Fruit fly (Drosophila melanogaster) whole organism, wandering third instar larva: ENCODE data around the gene CG11360.

Source experiments
- Abd-B ChIP-seq: fragments of >200 bp; optimal IDR thresholded peaks from 2 replicates; lab custom pipeline; 2017; ENCODE audit warnings: missing biosample characterization, missing genetic modification characterization
- CG32264 ChIP-seq: fragments of 200-800 bp; sonication (Bioruptor generic); optimal IDR thresholded peaks from 2 replicates; lab custom pipeline; 2016; ENCODE audit warnings: missing biosample characterization, missing genetic modification characterization
- CG9705 ChIP-seq: fragments of 200-800 bp; sonication (Bioruptor generic); optimal IDR thresholded peaks from 2 replicates; lab custom pipeline; 2018; ENCODE audit warnings: missing biosample characterization, mild to moderate bottlenecking, missing genetic modification characterization
- CrebA ChIP-seq: fragments of 200-800 bp; sonication (Bioruptor generic); optimal IDR thresholded peaks from 2 replicates; lab custom pipeline; 2016; ENCODE audit warnings: missing biosample characterization, mild to moderate bottlenecking, missing genetic modification characterization, borderline replicate concordance
- Dfd ChIP-seq: fragments of >200 bp; optimal IDR thresholded peaks from 2 replicates; lab custom pipeline; 2017; ENCODE audit warnings: missing biosample characterization, missing genetic modification characterization
- Dif ChIP-seq: fragments of 200-275, 200-300 bp; sonication (Bioruptor generic); optimal IDR thresholded peaks from 2 replicates; lab custom pipeline; 2018; ENCODE audit warnings: missing biosample characterization, missing genetic modification characterization; ENCODE audit not compliant: partially characterized antibody
- HLH106 ChIP-seq: fragments of 200-800 bp; optimal IDR thresholded peaks from 3 replicates; lab custom pipeline; 2019; ENCODE audit warnings: missing biosample characterization, mild to moderate bottlenecking, missing genetic modification characterization, moderate library complexity
- Hnf4 ChIP-seq: fragments of 200-800 bp; sonication (Bioruptor generic); optimal IDR thresholded peaks from 2 replicates; lab custom pipeline; 2016; ENCODE audit warnings: missing biosample characterization, mild to moderate bottlenecking, missing genetic modification characterization
- Hr78 ChIP-seq: fragments of >200 bp; optimal IDR thresholded peaks from 2 replicates; lab custom pipeline; 2017; ENCODE audit warnings: missing biosample characterization, missing genetic modification characterization
- Hr83 ChIP-seq: fragments of 200-300 bp; sonication (Bioruptor generic); optimal IDR thresholded peaks from 2 replicates; lab custom pipeline; 2016; ENCODE audit warnings: missing biosample characterization, mild to moderate bottlenecking, missing genetic modification characterization, moderate library complexity; ENCODE audit not compliant: poor library complexity, severe bottlenecking
- Jra ChIP-seq: sonication (Bioruptor generic); optimal IDR thresholded peaks from 2 replicates; lab custom pipeline; 2016; ENCODE audit warnings: missing biosample characterization, missing genetic modification characterization
- Mio ChIP-seq: sonication (Bioruptor generic); optimal IDR thresholded peaks from 2 replicates; lab custom pipeline; 2016; ENCODE audit warnings: missing biosample characterization, missing genetic modification characterization
- Myc ChIP-seq: fragments of >200 bp; optimal IDR thresholded peaks from 2 replicates; lab custom pipeline; 2017
- N ChIP-seq: fragments of >200 bp; optimal IDR thresholded peaks from 2 replicates; lab custom pipeline; 2018; ENCODE audit warnings: missing biosample characterization, missing external identifiers, missing genetic modification characterization
- OdsH ChIP-seq: fragments of 200-800 bp; sonication (Bioruptor generic); optimal IDR thresholded peaks from 2 replicates; lab custom pipeline; 2016; ENCODE audit warnings: missing biosample characterization, mild to moderate bottlenecking, missing genetic modification characterization
- Rel ChIP-seq, 2 experiments: fragments of 200-800 bp; sonication (Bioruptor generic) in 1 of 2; optimal IDR thresholded peaks; 2 replicates in 1 of 2; 3 replicates in 1 of 2; lab custom pipeline; 2016 to 2019; ENCODE audit warnings: mild to moderate bottlenecking in 2 of 2, missing biosample characterization in 2 of 2, missing genetic modification characterization in 2 of 2, moderate library complexity in 1 of 2
- Sp1 ChIP-seq: fragments of 200-800 bp; sonication (Bioruptor generic); optimal IDR thresholded peaks from 3 replicates; lab custom pipeline; 2019; ENCODE audit warnings: missing biosample characterization, mild to moderate bottlenecking, missing genetic modification characterization, moderate library complexity
- Vsx2 ChIP-seq: fragments of 200-300, 225-300 bp; sonication (Bioruptor generic); optimal IDR thresholded peaks from 2 replicates; lab custom pipeline; 2018; ENCODE audit warnings: missing biosample characterization, missing genetic modification characterization; ENCODE audit not compliant: partially characterized antibody
- br ChIP-seq: fragments of 200-800 bp; sonication (Bioruptor generic); optimal IDR thresholded peaks from 2 replicates; lab custom pipeline; 2016; ENCODE audit warnings: missing biosample characterization, missing genetic modification characterization
- brk ChIP-seq: fragments of 200-800 bp; sonication (Bioruptor generic); optimal IDR thresholded peaks from 2 replicates; lab custom pipeline; 2016; ENCODE audit warnings: missing biosample characterization, mild to moderate bottlenecking, missing genetic modification characterization
- dl ChIP-seq, 2 experiments: fragments of 175-275, 200-275 bp in 1 of 2; fragments of 200-275 bp in 1 of 2; sonication (Bioruptor generic); optimal IDR thresholded peaks; lab custom pipeline; 2018; ENCODE audit warnings: mild to moderate bottlenecking in 2 of 2, missing biosample characterization in 2 of 2, missing genetic modification characterization in 2 of 2, moderate library complexity in 2 of 2; ENCODE audit not compliant: partially characterized antibody in 2 of 2, insufficient read depth in 1 of 2
- dsf ChIP-seq: sonication (Bioruptor generic); optimal IDR thresholded peaks from 2 replicates; lab custom pipeline; 2016; ENCODE audit warnings: missing biosample characterization, missing genetic modification characterization, borderline replicate concordance
- ey ChIP-seq: fragments of 200-800 bp; sonication (Bioruptor generic); optimal IDR thresholded peaks from 2 replicates; lab custom pipeline; 2016; ENCODE audit warnings: missing biosample characterization, missing genetic modification characterization
- foxo ChIP-seq, 2 experiments: fragments of 200-800 bp; sonication (Bioruptor generic); optimal IDR thresholded peaks; 2 replicates in 1 of 2; 3 replicates in 1 of 2; lab custom pipeline; 2016 to 2017; ENCODE audit warnings: missing biosample characterization in 2 of 2, missing genetic modification characterization in 2 of 2
- fru ChIP-seq: fragments of 200-800 bp; sonication (Bioruptor generic); optimal IDR thresholded peaks from 3 replicates; lab custom pipeline; 2016; ENCODE audit warnings: missing biosample characterization, mild to moderate bottlenecking, missing genetic modification characterization
- h ChIP-seq: fragments of 200-800 bp; sonication (Bioruptor generic); optimal IDR thresholded peaks from 3 replicates; lab custom pipeline; 2016; ENCODE audit warnings: missing biosample characterization, mild to moderate bottlenecking, missing genetic modification characterization
- jim ChIP-seq: fragments of 175-275, 200-325 bp; sonication (Bioruptor generic); optimal IDR thresholded peaks from 2 replicates; lab custom pipeline; 2016; ENCODE audit warnings: missing biosample characterization, mild to moderate bottlenecking, missing genetic modification characterization
- lola ChIP-seq: fragments of >200 bp; optimal IDR thresholded peaks from 2 replicates; lab custom pipeline; 2017; ENCODE audit warnings: missing biosample characterization, missing genetic modification characterization
- pan ChIP-seq: fragments of >200 bp; optimal IDR thresholded peaks from 2 replicates; lab custom pipeline; 2017
- psq ChIP-seq: fragments of 200-800 bp; sonication (Bioruptor generic); optimal IDR thresholded peaks from 3 replicates; lab custom pipeline; 2017; ENCODE audit warnings: missing biosample characterization, mild to moderate bottlenecking, missing genetic modification characterization, moderate library complexity
- rgr ChIP-seq: fragments of 200-800 bp; sonication (Bioruptor generic); optimal IDR thresholded peaks from 3 replicates; lab custom pipeline; 2016; ENCODE audit warnings: missing biosample characterization, mild to moderate bottlenecking, missing genetic modification characterization
- sage ChIP-seq: fragments of 200-800 bp; sonication (Bioruptor generic); optimal IDR thresholded peaks from 2 replicates; lab custom pipeline; 2016; ENCODE audit warnings: missing biosample characterization, mild to moderate bottlenecking, missing genetic modification characterization
- sv ChIP-seq: fragments of 200-800 bp; sonication (Bioruptor generic); optimal IDR thresholded peaks from 3 replicates; lab custom pipeline; 2016; ENCODE audit warnings: missing biosample characterization, missing genetic modification characterization
- tai ChIP-seq: sonication (Bioruptor generic); optimal IDR thresholded peaks from 2 replicates; lab custom pipeline; 2016; ENCODE audit warnings: missing biosample characterization, missing genetic modification characterization
- usp ChIP-seq: fragments of >200 bp; optimal IDR thresholded peaks from 2 replicates; lab custom pipeline; 2017; ENCODE audit warnings: missing biosample characterization, missing genetic modification characterization
- woc ChIP-seq: sonication (Bioruptor generic); optimal IDR thresholded peaks from 2 replicates; lab custom pipeline; 2016; ENCODE audit warnings: missing biosample characterization, mild to moderate bottlenecking, missing genetic modification characterization

Gene CG11360

DNA sequence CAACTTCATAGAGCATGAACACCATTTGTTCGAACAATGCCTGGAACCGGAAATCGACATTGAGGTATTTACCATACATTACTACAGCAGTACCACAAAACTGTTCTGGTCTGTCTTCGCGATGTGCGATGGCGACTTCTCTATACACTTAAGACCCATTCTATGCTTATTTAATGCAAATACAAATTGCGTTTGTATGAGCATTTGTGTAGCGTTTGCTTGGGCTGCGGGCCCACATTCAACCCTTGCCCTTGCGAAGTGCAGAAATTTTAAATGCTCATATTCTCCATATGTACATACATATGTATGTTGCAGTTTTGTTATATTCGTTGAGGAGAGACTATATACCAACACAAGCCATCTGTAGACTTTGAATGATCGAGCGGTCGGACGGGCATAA lies 6.7 kb upstream of the CG11360 start:
- TF ChIP-seq Dfd (GFP tag; lab: Kevin White, UChicago) (no peak), tai (GFP tag; lab: Kevin White, UChicago) (no peak)

DNA sequence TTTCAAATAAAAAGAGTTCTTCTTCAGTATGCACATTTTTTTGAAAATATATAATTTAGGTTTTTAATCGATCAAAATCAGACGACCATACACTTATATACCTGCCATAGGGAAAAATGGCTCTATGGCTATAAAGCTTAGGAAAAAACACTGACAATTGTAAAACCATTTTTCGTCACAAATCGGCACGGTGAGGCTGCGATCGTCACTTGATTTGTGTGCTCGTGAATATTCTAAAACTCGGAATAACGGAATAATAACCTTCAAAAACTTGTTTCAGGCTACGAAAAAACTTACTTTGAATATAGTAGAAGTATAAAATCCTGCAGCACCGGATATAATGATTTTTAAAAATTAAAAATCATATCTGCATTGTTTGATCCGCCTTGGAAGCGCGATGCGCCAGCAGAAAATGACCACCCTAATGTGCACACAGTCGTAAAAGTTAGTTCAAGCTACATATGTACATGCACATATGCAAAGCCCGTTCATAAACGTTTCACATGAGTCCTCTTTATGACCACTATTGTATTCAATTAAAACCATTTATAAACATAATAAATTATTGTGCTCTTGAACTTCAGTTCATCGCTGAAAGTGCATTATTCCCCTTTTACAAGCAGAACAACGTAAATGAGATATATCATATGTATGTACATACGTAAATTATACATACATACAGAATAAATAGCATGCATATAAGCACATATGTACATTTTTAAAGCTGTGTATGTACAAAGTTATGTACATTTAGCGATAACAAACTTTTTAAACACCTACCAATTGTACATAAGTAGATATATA lies 24.2 kb downstream of the CG11360 start:
- TF ChIP-seq h (GFP tag; lab: Kevin White, UChicago) (no peak), HLH106 (tag; lab: Kevin White, UChicago) (no peak), Jra (no peak), jim (no peak), tai (GFP tag; lab: Kevin White, UChicago) (peak; percentile 36), lola (GFP tag; lab: Kevin White, UChicago) (no peak), usp (GFP tag; lab: Kevin White, UChicago) (no peak), Hnf4 (GFP tag; lab: Kevin White, UChicago) (peak; percentile 9), fru (peak; percentile 34), Hr83 (GFP tag; lab: Kevin White, UChicago) (no peak), pan (no peak), N (GFP tag; lab: Kevin White, UChicago) (no peak), woc (GFP tag; lab: Kevin White, UChicago) (peak; percentile 86), psq (GFP tag; lab: Kevin White, UChicago) (no peak), sv (peak; percentile 19), Rel (GFP tag; optimal IDR thresholded peaks at IDR 0.05; lab: Kevin White, UChicago) (peak; percentile 14), Rel (tag; optimal IDR thresholded peaks at IDR 0.05; lab: Kevin White, UChicago) (no peak), Hr78 (GFP tag; lab: Kevin White, UChicago) (no peak), CG9705 (GFP tag; lab: Kevin White, UChicago) (no peak), Vsx2 (GFP tag; lab: Kevin White, UChicago) (no peak), brk (GFP tag; lab: Kevin White, UChicago) (peak; percentile 5), ey (GFP tag; lab: Kevin White, UChicago) (peak; percentile 76), CrebA (GFP tag; lab: Kevin White, UChicago) (peak; percentile 43), dsf (GFP tag; lab: Kevin White, UChicago) (no peak), dl (GFP tag; optimal IDR thresholded peaks at IDR 0.05; lab: Kevin White, UChicago; ENCODE audit: insufficient read depth in 1 of 2, partially characterized antibody in 2 of 2) (no peak), br (no peak)
- TF ChIP-seq, all 38 proteins: peak for 9

DNA sequence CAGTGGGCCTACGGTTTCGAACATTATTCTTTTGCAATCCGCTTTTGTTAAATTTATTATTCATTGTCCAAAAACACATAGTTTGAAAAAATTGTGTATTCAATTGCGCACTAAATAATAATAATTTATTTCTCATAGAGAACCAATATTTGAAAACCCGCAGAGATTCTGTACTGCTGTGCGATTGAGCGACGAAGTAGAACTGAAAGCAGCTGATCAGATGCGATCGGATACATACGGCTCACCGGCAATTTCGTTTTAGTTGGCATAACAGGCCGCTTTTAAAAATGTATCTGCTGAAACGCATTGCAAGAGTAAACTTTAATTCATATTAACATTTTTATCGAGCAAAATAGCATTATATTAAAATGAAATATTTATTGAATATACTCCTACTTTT lies 24.9 kb downstream of the CG11360 start, which contains the start of gene myo:
Gene myo (minus strand): TSS at position 211 of the 400 bp plus-strand sequence.
- TF ChIP-seq Abd-B (no peak), Vsx2 (GFP tag; lab: Kevin White, UChicago) (peak; percentile 27), ey (GFP tag; lab: Kevin White, UChicago) (peak; percentile 25), sage (GFP tag; lab: Kevin White, UChicago) (peak; percentile 57), h (GFP tag; lab: Kevin White, UChicago) (peak; percentile 20), Hr83 (GFP tag; lab: Kevin White, UChicago) (peak; percentile 61), rgr (peak; percentile 50), CG9705 (GFP tag; lab: Kevin White, UChicago) (no peak), Hnf4 (GFP tag; lab: Kevin White, UChicago) (peak; percentile 10), psq (GFP tag; lab: Kevin White, UChicago) (peak; percentile 16), jim (no peak)

DNA sequence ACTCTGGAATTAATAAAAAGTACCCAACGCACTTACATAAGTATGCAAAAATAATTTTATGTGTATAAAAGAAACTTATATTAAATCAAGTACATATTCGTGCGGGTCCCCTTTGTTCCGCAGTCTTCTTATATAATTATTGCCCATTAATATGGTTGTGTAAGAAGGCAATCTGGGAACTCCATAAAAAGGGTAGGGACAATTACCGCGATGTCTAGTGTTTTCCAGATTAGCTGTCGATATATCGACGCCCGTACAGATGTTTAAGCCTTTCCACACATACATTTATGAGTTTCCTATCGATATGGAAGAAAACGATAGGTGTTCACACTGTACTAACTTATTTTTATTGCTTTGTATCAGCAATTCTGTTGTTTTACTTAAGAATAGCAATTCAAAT lies 25.7 kb downstream of the CG11360 start:
- TF ChIP-seq Vsx2 (GFP tag; lab: Kevin White, UChicago) (peak; percentile 96), h (GFP tag; lab: Kevin White, UChicago) (peak; percentile 32), HLH106 (tag; lab: Kevin White, UChicago) (no peak), rgr (peak; percentile 26), foxo (GFP tag; optimal IDR thresholded peaks at IDR 0.05; lab: Kevin White, UChicago) (peak in 1 of 2 experiments; percentile 12), dsf (GFP tag; lab: Kevin White, UChicago) (no peak), fru (peak; percentile 31), Dfd (GFP tag; lab: Kevin White, UChicago) (no peak), sv (peak; percentile 33), jim (no peak), Hr83 (GFP tag; lab: Kevin White, UChicago) (peak; percentile 87), sage (GFP tag; lab: Kevin White, UChicago) (peak; percentile 46), Mio (GFP tag; lab: Kevin White, UChicago) (no peak), Hnf4 (GFP tag; lab: Kevin White, UChicago) (peak; percentile 55), Myc (lab: Kevin White, UChicago) (no peak), brk (GFP tag; lab: Kevin White, UChicago) (no peak), Rel (GFP tag; optimal IDR thresholded peaks at IDR 0.05; lab: Kevin White, UChicago) (no peak), Rel (tag; optimal IDR thresholded peaks at IDR 0.05; lab: Kevin White, UChicago) (peak; percentile 96), Dif (no peak), Abd-B (no peak), usp (GFP tag; lab: Kevin White, UChicago) (no peak), Jra (peak; percentile 8), ey (GFP tag; lab: Kevin White, UChicago) (peak; percentile 61), woc (GFP tag; lab: Kevin White, UChicago) (peak; percentile 92), pan (no peak), OdsH (GFP tag; lab: Kevin White, UChicago) (no peak), Sp1 (GFP tag; lab: Kevin White, UChicago) (no peak), lola (GFP tag; lab: Kevin White, UChicago) (no peak), Hr78 (GFP tag; lab: Kevin White, UChicago) (no peak), N (GFP tag; lab: Kevin White, UChicago) (peak; percentile 47), CG32264 (GFP tag; lab: Kevin White, UChicago) (no peak), psq (GFP tag; lab: Kevin White, UChicago) (no peak)
